Fruit fly (Drosophila melanogaster) ovary, adult (tissue): ENCODE results near the gene CG12945.
A peak's percentile ranks its signal among the peaks of the same experiment; 100 is the strongest.

Experiments
- CG17801 ChIP-seq: fragments of 200-800 bp; optimal IDR thresholded peaks from 2 replicates; lab custom pipeline; 2019; ENCODE audit warnings: missing biosample characterization, mild to moderate bottlenecking, missing genetic modification characterization, moderate library complexity; ENCODE audit not compliant: partially characterized antibody

CG12945 gene

DNA sequence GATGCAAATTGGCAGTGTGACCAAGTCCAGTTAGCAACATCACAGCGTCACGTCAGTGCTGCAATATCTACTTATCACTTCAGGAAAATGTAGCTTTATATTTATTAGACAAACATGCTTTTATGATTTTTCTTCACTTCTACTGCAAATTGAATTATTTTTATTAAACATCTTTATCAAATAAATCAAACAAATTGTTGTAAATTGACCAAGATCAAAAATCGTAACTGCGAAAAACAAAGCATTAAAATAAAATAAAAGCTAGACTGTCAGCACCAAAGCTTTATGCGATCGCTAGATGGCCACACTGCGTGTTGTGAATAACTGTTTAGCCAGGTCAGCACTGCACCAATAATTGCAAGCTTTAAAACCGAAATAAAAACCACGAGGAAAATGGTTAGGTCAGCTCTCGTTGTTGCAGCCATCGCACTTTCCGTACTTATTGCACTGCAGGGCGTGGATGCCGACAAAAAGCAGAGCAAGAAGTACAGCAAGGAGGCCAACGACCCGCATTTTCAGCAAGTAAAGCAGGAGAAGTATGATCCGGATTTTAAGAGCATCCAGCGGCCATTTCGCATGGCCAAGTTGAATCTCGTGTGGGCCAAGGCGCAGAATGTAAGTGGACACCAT lies at the start of gene CG12945, which contains the start of gene CG8507:
TSS of gene CG12945 (minus strand) at position 45 of the 630 bp plus-strand sequence.
TSS of gene CG8507 (plus strand) at position 307 of the 630 bp plus-strand sequence.
- peak; percentile 84 for TF ChIP-seq CG17801

DNA sequence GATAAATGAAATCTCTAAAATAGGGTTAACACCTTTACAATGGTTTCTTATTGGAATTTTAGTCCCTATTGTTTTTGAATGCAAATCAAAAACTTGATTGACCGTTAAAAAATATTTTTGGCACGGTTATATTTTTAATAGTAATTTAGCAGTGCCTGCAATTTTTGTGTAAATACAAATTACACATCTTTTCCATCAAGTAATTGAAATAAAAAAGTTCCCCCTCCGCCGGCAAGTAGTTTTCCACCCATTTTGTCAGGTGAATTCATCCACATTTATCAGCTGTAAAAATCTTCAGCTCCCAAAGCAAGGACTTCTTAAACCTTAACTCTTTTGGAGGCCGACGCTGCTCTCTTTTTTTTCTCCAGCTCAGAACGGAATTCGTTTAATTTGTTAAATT lies 32.7 kb upstream of the CG12945 start, which contains the start of gene CG34302:
TSS of gene CG34302 (minus strand) at position 101 of the 400 bp plus-strand sequence.
- TF ChIP-seq CG17801, result no peak

DNA sequence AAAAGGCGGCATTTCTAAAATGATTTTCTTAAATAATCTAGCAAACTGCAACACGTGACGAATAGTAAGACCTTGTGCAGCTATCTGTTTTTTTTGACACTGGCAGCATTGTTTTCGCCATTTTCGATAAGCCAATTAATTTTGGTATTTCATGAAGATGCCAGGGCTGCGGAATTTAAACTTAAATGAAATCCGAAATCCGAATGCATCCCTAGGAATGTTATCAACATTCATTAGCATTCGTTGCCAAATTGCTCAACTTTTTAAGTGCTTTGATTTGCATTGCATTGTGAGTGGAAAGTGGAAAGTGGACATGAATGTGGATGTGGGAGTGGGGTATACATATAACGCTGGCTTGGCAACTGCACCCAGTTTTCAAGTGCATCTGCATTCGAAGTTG lies 30.1 kb upstream of the CG12945 start, which contains the start of gene CG42857:
TSS of gene CG42857 (minus strand) at position 101 of the 400 bp plus-strand sequence.
- no peak for TF ChIP-seq CG17801

DNA sequence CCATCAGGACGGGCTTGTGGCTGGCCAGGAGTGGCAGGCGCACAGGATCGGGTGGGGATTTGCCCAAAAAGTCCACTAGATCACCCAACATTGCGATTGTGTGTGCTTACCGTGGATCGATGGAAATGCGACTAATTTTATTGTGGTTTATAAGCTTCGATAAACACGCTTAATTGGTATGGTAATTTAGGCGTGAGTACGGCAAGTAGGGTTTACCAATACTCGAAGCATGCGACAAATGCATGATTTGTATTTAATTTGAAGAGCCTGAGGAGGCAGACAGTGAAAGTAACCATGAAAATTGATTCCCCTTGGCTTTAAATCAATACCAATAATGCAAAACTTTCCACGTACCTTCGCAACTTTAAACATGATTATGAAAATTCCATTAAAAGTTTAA lies 28.8 kb upstream of the CG12945 start, which contains the start of gene CG9458:
TSS of gene CG9458 (minus strand) at position 101 of the 400 bp plus-strand sequence.
- TF ChIP-seq CG17801, result no peak

DNA sequence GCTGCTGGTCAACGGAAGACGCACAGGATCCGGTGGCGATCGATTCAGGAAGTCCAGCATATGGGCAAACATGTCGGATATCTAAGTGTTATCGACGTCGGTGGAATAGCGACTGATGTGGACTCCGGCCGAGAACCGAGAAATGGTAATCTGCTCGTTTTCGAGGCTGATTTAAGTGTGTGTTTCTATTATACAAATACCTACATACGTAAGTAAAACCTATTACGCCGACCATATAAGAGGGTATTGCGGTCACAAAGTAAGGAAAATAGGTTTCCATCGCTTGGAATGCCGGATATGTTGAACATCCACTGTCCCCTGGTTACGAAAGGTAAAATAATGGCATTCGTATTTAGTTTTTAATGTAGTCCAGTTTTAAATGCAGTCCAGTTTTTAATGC lies 27.3 kb upstream of the CG12945 start, which contains the start of gene CG9459:
TSS of gene CG9459 (minus strand) at position 101 of the 400 bp plus-strand sequence.
- no peak for TF ChIP-seq CG17801

DNA sequence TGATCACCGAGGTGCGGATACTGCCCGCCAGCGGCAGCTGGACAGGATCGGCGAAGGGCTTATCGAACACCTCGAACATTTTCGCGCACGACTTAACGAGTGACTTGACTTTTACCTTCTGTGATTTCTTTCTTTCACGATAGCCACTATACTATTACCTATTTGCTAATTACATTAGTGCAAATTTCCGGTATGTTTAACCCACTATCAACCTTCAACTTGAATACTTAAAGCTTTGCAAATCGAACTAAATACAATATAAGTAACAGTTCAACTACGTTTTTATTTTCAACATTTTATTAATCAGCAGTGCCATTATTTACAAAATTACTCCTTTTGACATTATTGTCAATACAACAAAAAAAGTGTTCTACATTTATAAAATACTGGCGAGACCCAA lies 25.9 kb upstream of the CG12945 start, which contains the start of gene CG16904:
TSS of gene CG16904 (minus strand) at position 101 of the 400 bp plus-strand sequence.
- no peak for TF ChIP-seq CG17801

DNA sequence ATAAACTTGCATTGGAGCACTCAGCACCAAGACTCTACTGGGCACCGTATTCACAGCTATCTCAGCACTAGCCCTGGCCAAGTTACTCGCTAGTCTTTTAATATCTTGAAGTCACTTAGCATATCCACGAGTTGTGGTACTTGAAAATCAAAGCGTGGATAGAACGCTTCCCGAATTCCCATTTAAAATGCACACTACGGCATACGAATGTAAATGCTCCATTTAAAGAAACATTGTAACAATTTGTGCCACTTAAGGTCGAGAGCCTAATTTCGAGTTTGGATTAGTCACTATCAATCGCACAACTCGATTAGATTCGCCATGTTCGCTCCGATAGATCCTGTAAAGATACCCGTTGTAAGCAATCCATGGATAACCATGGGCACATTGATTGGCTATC lies 22.8 kb upstream of the CG12945 start, which contains the start of gene eloF:
TSS of gene eloF (plus strand) at position 301 of the 400 bp plus-strand sequence.
- TF ChIP-seq CG17801, result no peak

DNA sequence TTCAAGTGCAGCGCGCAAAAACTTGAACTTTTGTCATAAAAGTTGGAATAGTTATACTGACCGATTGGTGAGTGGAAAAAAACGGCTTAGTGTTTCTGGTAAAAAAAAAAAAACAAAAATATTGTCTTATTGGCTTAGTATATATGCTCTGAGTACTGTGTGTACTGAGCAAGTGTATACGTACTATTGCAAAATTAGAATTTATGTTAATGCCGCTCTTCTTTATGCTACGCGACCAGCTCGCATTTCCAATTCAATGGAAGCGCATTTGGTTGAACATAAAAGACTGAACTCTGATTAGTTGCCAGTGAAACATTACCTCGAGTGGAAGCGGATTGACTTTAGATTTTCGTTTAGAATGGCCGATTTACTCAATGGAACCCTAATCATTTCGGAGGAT lies 21.4 kb upstream of the CG12945 start, which contains the start of gene CG8534:
TSS of gene CG8534 (plus strand) at position 301 of the 400 bp plus-strand sequence.
- TF ChIP-seq CG17801, result no peak

DNA sequence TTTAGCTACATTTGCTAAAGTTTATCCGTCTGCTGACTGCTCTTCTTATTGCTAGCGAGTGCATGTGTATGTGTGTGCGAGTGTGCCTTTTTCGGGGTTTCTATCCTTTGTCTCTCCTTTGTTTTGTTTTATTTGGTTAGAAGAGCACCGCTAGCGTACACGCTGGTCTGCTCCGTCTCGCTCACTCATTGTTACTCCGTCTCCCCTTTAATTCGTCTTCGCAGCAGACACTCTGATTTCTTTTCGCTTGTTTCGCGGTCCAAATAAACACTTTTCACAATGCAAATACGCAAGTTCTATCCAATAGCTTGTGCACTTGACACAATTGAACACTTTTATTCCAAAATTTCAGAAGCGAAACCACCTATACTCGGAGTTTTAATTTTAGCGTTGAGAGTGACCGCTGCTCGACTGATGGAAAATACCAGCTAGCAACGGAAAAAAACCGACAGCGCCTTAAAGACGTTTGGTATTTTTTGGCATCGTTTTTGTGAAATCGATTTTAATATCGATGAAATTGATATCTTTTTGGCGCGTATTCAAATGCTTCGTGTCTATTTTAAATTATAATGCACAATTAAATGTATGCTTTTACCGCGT lies 18.0 kb upstream of the CG12945 start, which contains the start of gene FBXO11:
TSS of gene FBXO11 (minus strand) at position 423 of the 600 bp plus-strand sequence.
- peak; percentile 71 for TF ChIP-seq CG17801

DNA sequence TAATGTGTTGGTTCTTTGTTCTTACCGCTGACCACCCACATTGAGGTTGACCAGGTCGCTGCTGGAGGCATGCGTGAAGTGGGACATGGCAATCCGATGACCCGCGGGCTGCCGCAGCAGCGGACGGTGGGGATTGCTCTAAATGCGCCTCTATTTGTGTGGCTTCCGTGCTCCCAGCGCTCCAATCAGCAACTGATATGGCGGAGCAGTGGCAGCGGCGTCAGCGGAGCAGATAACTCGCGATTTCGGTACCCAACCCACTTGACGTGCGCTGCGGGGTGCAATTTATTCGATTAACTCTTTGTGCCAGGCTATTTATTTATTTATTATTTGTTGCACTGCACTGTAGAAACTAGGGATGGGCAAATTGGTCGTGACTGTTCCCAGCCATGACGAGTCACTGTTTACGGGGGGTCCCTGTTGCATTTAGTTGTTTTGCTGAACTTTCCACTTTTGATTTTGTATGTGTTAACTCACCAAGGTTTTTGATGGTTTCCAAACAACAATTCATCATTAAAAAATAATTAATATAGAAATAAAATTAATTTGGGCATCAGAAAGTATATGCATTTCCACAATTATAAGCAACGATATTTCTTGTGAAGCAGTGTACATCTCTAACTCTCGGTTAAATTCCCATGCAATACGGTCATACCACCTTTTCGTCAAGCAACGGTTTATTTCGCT lies 9.8 kb upstream of the CG12945 start, which contains the start of the genes CG9467 and CG8526:
TSS of gene CG9467 (minus strand) at position 383 of the 687 bp plus-strand sequence.
TSS of gene CG8526 (plus strand) at position 637 of the 687 bp plus-strand sequence.
- TF ChIP-seq CG17801, result peak; percentile 8

DNA sequence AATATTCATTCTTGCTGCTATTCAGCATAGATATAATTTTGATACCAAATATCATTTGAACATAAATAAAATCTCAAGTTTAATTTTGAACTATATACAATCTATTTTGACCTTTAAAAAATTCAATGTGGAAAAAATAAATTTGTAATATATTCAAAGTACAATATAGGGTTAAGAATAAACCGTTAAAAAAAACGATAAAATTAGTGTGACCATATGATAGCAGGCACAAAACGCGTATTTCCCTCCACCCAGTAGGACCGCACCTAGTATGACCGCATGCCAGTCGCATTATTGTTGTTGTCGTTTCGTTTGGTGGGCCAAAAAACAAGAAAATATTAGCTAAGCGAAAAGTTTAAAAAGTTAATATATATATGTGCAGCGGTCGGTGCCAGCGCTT lies 2.0 kb upstream of the CG12945 start, which contains the start of gene CG8516:
TSS of gene CG8516 (plus strand) at position 278 of the 400 bp plus-strand sequence.
- peak; percentile 51 for TF ChIP-seq CG17801

DNA sequence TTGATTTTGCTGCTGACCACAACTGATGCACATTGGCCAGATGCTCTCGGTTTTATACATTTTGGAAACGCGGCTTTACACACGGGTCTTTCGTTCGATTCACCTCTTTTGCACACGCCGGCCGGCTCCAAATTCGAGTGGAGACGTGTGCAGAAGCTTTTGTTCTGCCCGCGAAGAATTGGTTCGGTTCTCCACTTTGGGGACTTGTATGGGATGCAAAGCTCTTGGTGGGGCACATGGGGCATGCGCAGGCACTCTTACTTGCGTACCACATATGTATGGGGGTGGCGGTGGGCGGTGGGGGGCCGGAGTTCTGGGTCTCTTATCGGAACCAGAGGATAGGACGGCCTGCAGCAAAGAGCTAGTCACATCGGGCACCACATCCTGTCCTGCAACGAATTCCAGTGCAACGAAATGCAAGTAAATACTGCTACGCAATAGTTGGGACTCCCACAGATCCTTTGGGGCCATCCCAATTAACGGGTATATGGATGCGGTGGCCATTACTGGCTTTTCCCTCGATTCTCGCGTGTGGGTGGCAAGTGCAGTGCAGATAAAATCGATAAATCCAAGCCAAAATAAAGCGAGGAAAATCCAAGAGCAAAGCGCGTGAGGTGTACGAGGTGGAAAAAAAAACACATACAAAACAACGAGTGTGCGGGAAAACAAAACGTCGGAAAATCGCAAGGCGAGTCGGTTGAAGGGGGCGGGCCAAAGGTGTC lies 6.5 kb downstream of the CG12945 start, which contains the start of the genes MtnA and CG8500:
TSS of gene MtnA (minus strand) at position 30 of the 722 bp plus-strand sequence.
TSS of gene CG8500 (plus strand) at position 313 of the 722 bp plus-strand sequence.
- no peak for TF ChIP-seq CG17801

DNA sequence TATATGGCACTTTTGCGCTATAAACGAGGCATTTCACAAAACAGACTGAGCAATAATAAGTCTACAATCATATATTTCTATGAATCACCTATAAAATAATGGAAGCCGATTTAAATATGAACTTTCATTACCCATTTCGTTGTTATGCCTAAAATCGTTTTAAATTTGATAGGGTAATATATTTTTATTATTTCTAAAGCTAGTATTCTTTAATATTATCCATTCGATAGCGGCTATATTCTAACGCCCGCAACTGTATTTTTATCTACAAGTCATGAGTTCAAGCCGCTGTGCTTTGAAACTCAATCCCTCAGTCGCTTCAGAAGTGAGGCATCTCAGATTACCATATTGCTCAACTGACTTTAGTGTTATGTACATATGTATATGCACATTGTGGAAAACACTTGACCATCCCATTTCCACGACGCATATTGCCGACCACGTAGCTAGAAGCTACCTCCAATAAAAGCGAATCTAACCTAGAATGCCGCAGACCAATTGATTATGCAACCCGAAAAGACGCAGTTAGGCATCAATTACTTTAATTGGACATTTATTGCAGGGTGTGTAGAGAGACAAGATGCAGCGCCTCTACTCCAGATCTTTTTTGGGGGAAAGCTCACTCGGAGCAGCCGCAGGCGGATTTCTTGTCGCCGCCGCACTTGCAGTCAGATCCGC lies 7.6 kb downstream of the CG12945 start:
- peak; percentile 55 for TF ChIP-seq CG17801

DNA sequence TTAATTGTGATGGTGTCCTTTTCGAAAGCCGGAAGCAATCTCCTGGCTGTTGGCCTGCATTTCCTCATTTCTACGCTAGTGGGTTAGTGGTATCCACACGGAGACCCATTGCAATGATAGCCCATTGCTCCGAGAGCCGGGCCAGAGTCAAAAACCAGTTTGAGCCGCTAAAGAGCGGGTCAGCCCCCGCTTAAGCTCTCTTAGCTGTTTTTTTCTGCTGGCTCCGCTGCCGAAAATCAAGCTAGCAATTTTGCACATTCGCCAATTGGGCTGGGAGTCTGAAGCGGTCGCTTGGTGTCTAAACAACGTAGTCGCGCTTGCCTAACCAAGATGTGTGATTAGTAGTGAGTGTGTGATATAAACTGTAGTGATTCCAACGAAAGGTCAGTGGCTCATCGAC lies 11.3 kb downstream of the CG12945 start, which contains the start of gene CG12947:
TSS of gene CG12947 (plus strand) at position 301 of the 400 bp plus-strand sequence.
- no peak for TF ChIP-seq CG17801

DNA sequence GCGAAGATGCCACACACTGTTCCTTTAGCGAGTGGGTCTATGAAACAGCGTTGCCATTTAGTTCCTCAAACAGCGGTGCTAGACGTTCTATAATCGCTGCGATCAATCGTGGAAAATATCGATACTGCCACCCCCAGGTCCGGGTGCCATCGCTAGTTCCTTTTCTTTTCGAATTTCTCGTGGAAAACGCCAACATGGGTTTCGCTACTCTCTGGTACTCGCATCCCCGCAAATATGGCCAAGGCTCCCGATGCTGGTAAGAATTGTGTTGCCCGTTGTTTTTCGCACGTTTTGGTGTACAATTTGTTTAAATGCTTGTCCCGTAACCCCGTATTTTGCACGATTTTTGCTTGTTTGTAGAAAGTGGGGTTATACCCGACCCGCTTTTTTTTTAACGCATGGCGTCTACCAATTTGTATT lies 13.1 kb downstream of the CG12945 start, which contains the start of gene RpS29:
TSS of gene RpS29 (plus strand) at position 102 of the 420 bp plus-strand sequence.
- TF ChIP-seq CG17801, result peak; percentile 81
